Worm (Caenorhabditis elegans) whole organism, midembryonic: ENCODE results near the gene srxa-15.

Experiments
- T22C8.4 ChIP-seq: fragments of 200-800 bp; sonication (Bioruptor generic); IDR thresholded peaks from 2 replicates; pipeline ENCODE4 v1.3.6; 2022; ENCODE audit warnings: missing genetic modification characterization, missing compliant biosample characterization
- cog-1 ChIP-seq: sonication (generic microtip); optimal IDR thresholded peaks from 2 replicates; lab custom pipeline; 2016; ENCODE audit warnings: missing genetic modification characterization, missing compliant biosample characterization
- flt-1 ChIP-seq: fragments of 200-800 bp; sonication (Bioruptor generic); IDR thresholded peaks from 2 replicates; pipeline ENCODE4 v1.3.6; 2022; ENCODE audit warnings: missing genetic modification characterization, missing compliant biosample characterization
- klf-2 ChIP-seq: fragments of 200-800 bp; sonication (Bioruptor generic); conservative IDR thresholded peaks from 2 replicates; pipeline ENCODE4 v1.3.6; 2022; ENCODE audit warnings: missing genetic modification reagents, missing genetic modification characterization, missing compliant biosample characterization
- med-1 ChIP-seq: sonication (generic microtip); optimal IDR thresholded peaks from 2 replicates; lab custom pipeline; 2017; ENCODE audit warnings: missing genetic modification characterization, mild to moderate bottlenecking, missing compliant biosample characterization, antibody characterized with exemption, missing genetic modification reagents; ENCODE audit not compliant: insufficient read depth
- ref-1 ChIP-seq: fragments of 200-800 bp; sonication (Bioruptor generic); conservative IDR thresholded peaks from 2 replicates; pipeline ENCODE4 v1.3.6; 2022; ENCODE audit warnings: missing genetic modification reagents, missing genetic modification characterization, missing compliant biosample characterization
- tab-1 ChIP-seq: fragments of 200-800 bp; sonication (Bioruptor generic); IDR thresholded peaks from 2 replicates; pipeline ENCODE4 v1.3.6; 2022; ENCODE audit warnings: missing genetic modification characterization, missing compliant biosample characterization
- ztf-23 ChIP-seq: fragments of 200-800 bp; sonication (Bioruptor generic); IDR thresholded peaks from 2 replicates; pipeline ENCODE4 v1.3.6; 2022; ENCODE audit warnings: missing genetic modification reagents, missing genetic modification characterization, missing compliant biosample characterization
- ztf-29 ChIP-seq: fragments of 200-800 bp; sonication (Bioruptor generic); IDR thresholded peaks from 2 replicates; pipeline ENCODE4 v1.3.6; 2022; ENCODE audit warnings: missing genetic modification reagents, missing genetic modification characterization, missing compliant biosample characterization

The srxa-15 gene

DNA sequence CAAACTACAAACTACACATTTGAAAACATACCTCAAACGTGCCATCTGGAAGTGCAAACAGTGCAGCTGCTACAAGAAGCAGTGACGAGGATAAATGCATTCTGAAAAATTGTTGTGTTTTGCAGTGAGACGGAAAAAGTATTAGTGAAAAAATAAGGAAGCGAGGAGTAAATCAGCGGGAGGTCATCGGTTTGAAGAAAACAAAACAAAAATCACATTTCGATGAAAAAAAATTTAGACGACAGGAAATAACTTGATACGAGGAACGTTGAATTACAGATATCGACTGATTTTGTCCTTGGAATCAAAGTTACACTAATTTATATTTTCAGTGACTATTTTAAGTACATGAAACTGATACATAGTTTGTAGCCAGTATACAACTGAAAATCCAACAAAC lies 49.6 kb downstream of the srxa-15 start, which contains the start of gene F53F8.4:
TSS of gene F53F8.4 (minus strand) at position 101 of the 400 bp plus-strand sequence.
- TF ChIP-seq klf-2 (GFP tag; lab: Robert Waterston, UW): no peak
- no peak for TF ChIP-seq cog-1 (tag; lab: Kevin White, UChicago)
- TF ChIP-seq tab-1 (GFP tag; lab: Robert Waterston, UW): no peak
- TF ChIP-seq med-1 (GFP tag; lab: Kevin White, UChicago): no peak
- no peak for TF ChIP-seq flt-1
- no peak for TF ChIP-seq ref-1
- no peak for TF ChIP-seq T22C8.4
- no peak for TF ChIP-seq ztf-23
- TF ChIP-seq ztf-29 (GFP tag; lab: Robert Waterston, UW): no peak

- no peak for TF ChIP-seq klf-2 (GFP tag; lab: Robert Waterston, UW)
- TF ChIP-seq ztf-29 (GFP tag; lab: Robert Waterston, UW): no peak
- no peak for TF ChIP-seq ref-1
- no peak for TF ChIP-seq tab-1 (GFP tag; lab: Robert Waterston, UW)
- no peak for TF ChIP-seq ztf-23
- TF ChIP-seq cog-1 (tag; lab: Kevin White, UChicago): no peak
- TF ChIP-seq med-1 (GFP tag; lab: Kevin White, UChicago): no peak
- no peak for TF ChIP-seq flt-1
These were observed 50.9 kb downstream of the srxa-15 start for ce11 chrV:20692903-20693302.

DNA sequence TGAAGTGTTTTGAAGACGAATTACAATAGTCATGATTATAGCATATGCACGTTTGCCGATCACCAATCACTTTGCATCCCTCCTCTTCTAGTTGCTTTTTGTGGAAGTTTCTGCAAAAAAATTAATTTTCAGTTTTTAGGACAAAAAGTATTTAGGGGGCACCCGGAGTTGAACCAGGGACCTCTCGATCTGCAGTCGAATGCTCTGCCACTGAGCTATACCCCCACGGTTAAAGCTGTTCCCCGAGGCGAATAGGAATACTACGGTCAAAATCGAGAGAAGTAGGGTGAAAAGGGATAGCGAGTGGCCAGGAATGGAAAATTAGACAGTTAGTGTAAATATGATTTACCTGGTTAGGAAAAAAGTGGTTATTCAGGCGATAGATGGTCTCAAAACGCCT lies 52.0 kb downstream of the srxa-15 start:
- TF ChIP-seq med-1 (GFP tag; lab: Kevin White, UChicago) (peak; percentile 46), cog-1 (tag; lab: Kevin White, UChicago) (no peak), ztf-29 (GFP tag; lab: Robert Waterston, UW) (0 out of 2 replicates have a peak, but pooled peaks have one; percentile 37), ztf-23 (0 out of 2 replicates have a peak, but pooled peaks have one; percentile 68), tab-1 (GFP tag; lab: Robert Waterston, UW) (peak; percentile 80), flt-1 (peak; percentile 86), ref-1 (peak; percentile 42; the same call in 1 of the 2 replicates), T22C8.4 (peak; percentile 60), klf-2 (GFP tag; lab: Robert Waterston, UW) (peak; percentile 71)
